Worm (Caenorhabditis elegans) whole organism, young adult: ENCODE measurements around the gene E02C12.9.
"Not testable (repeated sequence)": the region's sequence is repeated elsewhere in the genome, so short reads cannot be mapped to it uniquely, and the experiment has no call there.

Experiments used
- F33H1.4 ChIP-seq: fragments of 200-800 bp; sonication (Bioruptor generic); IDR thresholded peaks from 2 replicates; pipeline ENCODE4 v1.3.6; 2022; ENCODE audit warnings: missing genetic modification reagents, missing genetic modification characterization, missing compliant biosample characterization
- ama-1 ChIP-seq, 3 experiments: fragments of 150-350 bp in 1 of 3; sonication (generic microtip) in 2 of 3; optimal IDR thresholded peaks; 2 replicates each; lab custom pipeline; 2014 to 2018; ENCODE audit warnings: missing biosample characterization in 2 of 3, missing genetic modification characterization in 2 of 3, missing genetic modification reagents in 2 of 3
- dpl-1 ChIP-seq: fragments of 150-350 bp; optimal IDR thresholded peaks from 2 replicates; lab custom pipeline; 2014; ENCODE audit warnings: missing biosample characterization, missing genetic modification reagents, missing genetic modification characterization
- egl-18 ChIP-seq: fragments of 200-800 bp; sonication (Bioruptor generic); IDR thresholded peaks from 2 replicates; pipeline ENCODE4 v1.3.6; 2022; ENCODE audit warnings: missing genetic modification reagents, missing genetic modification characterization, missing compliant biosample characterization
- fkh-3 ChIP-seq: sonication (generic microtip); optimal IDR thresholded peaks from 2 replicates; lab custom pipeline; 2016; ENCODE audit warnings: mild to moderate bottlenecking, missing genetic modification characterization, missing compliant biosample characterization
- nhr-120 ChIP-seq: fragments of 200-800 bp; sonication (Bioruptor generic); IDR thresholded peaks from 2 replicates; pipeline ENCODE4 v1.3.6; 2022; ENCODE audit warnings: missing genetic modification characterization, missing compliant biosample characterization
- nhr-179 ChIP-seq: sonication (generic microtip); optimal IDR thresholded peaks from 2 replicates; lab custom pipeline; 2016; ENCODE audit warnings: mild to moderate bottlenecking, missing genetic modification characterization, missing compliant biosample characterization
- sea-2 ChIP-seq: fragments of 200-800 bp; sonication (Bioruptor generic); IDR thresholded peaks from 2 replicates; pipeline ENCODE4 v1.3.6; 2022; ENCODE audit warnings: missing genetic modification characterization, missing compliant biosample characterization
- unc-62 ChIP-seq: fragments of 150-350 bp; optimal IDR thresholded peaks from 2 replicates; lab custom pipeline; 2014; ENCODE audit warnings: missing biosample characterization, missing genetic modification reagents, missing genetic modification characterization
- xnd-1 ChIP-seq: sonication (generic microtip); optimal IDR thresholded peaks from 2 replicates; lab custom pipeline; 2016; ENCODE audit warnings: missing genotype, missing genetic modification reagents, missing genetic modification characterization, missing compliant biosample characterization

- TF ChIP-seq unc-62; F33H1.4; nhr-120 (GFP tag; lab: Robert Waterston, UW); nhr-179 (tag; lab: Kevin White, UChicago); sea-2 (GFP tag; lab: Robert Waterston, UW); dpl-1 (GFP tag; lab: Kevin White, UChicago); egl-18; ama-1 (optimal IDR thresholded peaks at IDR 0.05; lab: Kevin White, UChicago); ama-1 (GFP tag; optimal IDR thresholded peaks at IDR 0.05; lab: Kevin White, UChicago); xnd-1; fkh-3 (tag; lab: Kevin White, UChicago): not testable (repeated sequence)
These were observed 4.5 kb upstream of the E02C12.9 start, which contains the start of gene E02C12.11 for ce11 chrV:9379808-9380207.
